Worm (Caenorhabditis elegans) whole organism, L3 larva: Measurements from ENCODE around the gene npl-10.
A peak's percentile ranks its signal among the peaks of the same experiment; 100 is the strongest.

Source experiments
- R02D3.7 ChIP-seq: fragments of 150-350 bp; optimal IDR thresholded peaks from 2 replicates; lab custom pipeline; 2014; ENCODE audit warnings: missing biosample characterization, missing genetic modification characterization
- ZK546.5 ChIP-seq: sonication (generic microtip); optimal IDR thresholded peaks from 2 replicates; lab custom pipeline; 2017; ENCODE audit warnings: missing biosample characterization, missing genetic modification characterization
- aly-2 ChIP-seq: fragments of 150-350 bp; optimal IDR thresholded peaks from 2 replicates; lab custom pipeline; 2014; ENCODE audit warnings: missing biosample characterization, missing genetic modification characterization
- ama-1 ChIP-seq: fragments of 150-350 bp; optimal IDR thresholded peaks from 2 replicates; lab custom pipeline; 2018
- ceh-82 ChIP-seq: fragments of 150-350 bp; optimal IDR thresholded peaks from 2 replicates; lab custom pipeline; 2014; ENCODE audit warnings: missing biosample characterization, missing genetic modification characterization
- ceh-9 ChIP-seq: sonication (generic microtip); optimal IDR thresholded peaks from 2 replicates; lab custom pipeline; 2018; ENCODE audit warnings: missing biosample characterization, missing genetic modification characterization
- daf-12 ChIP-seq: fragments of 150-350 bp; optimal IDR thresholded peaks from 2 replicates; lab custom pipeline; 2014; ENCODE audit warnings: missing biosample characterization, missing genetic modification reagents, missing genetic modification characterization
- egl-27 ChIP-seq: sonication (generic microtip); optimal IDR thresholded peaks from 4 replicates; lab custom pipeline; 2017; ENCODE audit warnings: missing biosample characterization, missing genetic modification reagents, missing genetic modification characterization
- egl-5 ChIP-seq: fragments of 150-350 bp; optimal IDR thresholded peaks from 2 replicates; lab custom pipeline; 2017; ENCODE audit warnings: missing biosample characterization, missing genetic modification reagents, missing genetic modification characterization, inconsistent platforms
- elt-1 ChIP-seq: fragments of 150-350 bp; optimal IDR thresholded peaks from 2 replicates; lab custom pipeline; 2014; ENCODE audit warnings: missing biosample characterization, missing genetic modification characterization
- elt-2 ChIP-seq: sonication (generic microtip); optimal IDR thresholded peaks from 2 replicates; lab custom pipeline; 2016; ENCODE audit warnings: missing genetic modification reagents, mild to moderate bottlenecking, missing genetic modification characterization, missing compliant biosample characterization
- elt-3 ChIP-seq, 3 experiments: fragments of 150-350 bp in 1 of 3; sonication (generic microtip) in 2 of 3; optimal IDR thresholded peaks; 2 replicates in 2 of 3; 4 replicates in 1 of 3; lab custom pipeline; 2014 to 2017; ENCODE audit warnings: missing biosample characterization in 3 of 3, missing genetic modification characterization in 3 of 3
- eor-1 ChIP-seq, 2 experiments: fragments of 150-350 bp; optimal IDR thresholded peaks; 2 replicates each; lab custom pipeline; 2014 to 2018; ENCODE audit warnings: missing biosample characterization in 2 of 2, missing genetic modification characterization in 2 of 2
- fkh-10 ChIP-seq: sonication (generic microtip); optimal IDR thresholded peaks from 2 replicates; lab custom pipeline; 2017; ENCODE audit warnings: missing biosample characterization, missing genetic modification reagents, missing genetic modification characterization
- fkh-2 ChIP-seq: fragments of 150-350 bp; optimal IDR thresholded peaks from 2 replicates; lab custom pipeline; 2014; ENCODE audit warnings: missing biosample characterization, missing genetic modification reagents, missing genetic modification characterization
- fos-1 ChIP-seq: fragments of 150-350 bp; optimal IDR thresholded peaks from 2 replicates; lab custom pipeline; 2014; ENCODE audit warnings: missing biosample characterization, missing genetic modification characterization
- hmg-11 ChIP-seq: sonication (generic microtip); optimal IDR thresholded peaks from 2 replicates; lab custom pipeline; 2016; ENCODE audit warnings: missing genetic modification characterization, missing compliant biosample characterization
- jun-1 ChIP-seq: fragments of 150-350 bp; optimal IDR thresholded peaks from 2 replicates; lab custom pipeline; 2014; ENCODE audit warnings: missing biosample characterization, missing genetic modification reagents, missing genetic modification characterization
- lin-15B ChIP-seq: fragments of 150-350 bp; optimal IDR thresholded peaks from 2 replicates; lab custom pipeline; 2014; ENCODE audit warnings: missing biosample characterization, missing genetic modification characterization
- lin-39 ChIP-seq: fragments of 150-350 bp; optimal IDR thresholded peaks from 2 replicates; lab custom pipeline; 2018; ENCODE audit warnings: missing biosample characterization, missing genetic modification reagents, missing genetic modification characterization
- lsy-12 ChIP-seq: sonication (generic microtip); optimal IDR thresholded peaks from 2 replicates; lab custom pipeline; 2016; ENCODE audit warnings: mild to moderate bottlenecking, missing genetic modification characterization, missing compliant biosample characterization
- mdl-1 ChIP-seq: fragments of 150-350 bp; optimal IDR thresholded peaks from 2 replicates; lab custom pipeline; 2014; ENCODE audit warnings: missing biosample characterization, missing genetic modification characterization
- mml-1 ChIP-seq: fragments of 150-350 bp; sonication (generic microtip); optimal IDR thresholded peaks from 3 replicates; lab custom pipeline; 2014; ENCODE audit warnings: missing biosample characterization, missing genetic modification characterization
- nfya-1 ChIP-seq: sonication (generic microtip); optimal IDR thresholded peaks from 2 replicates; lab custom pipeline; 2017; ENCODE audit warnings: missing genetic modification characterization, mild to moderate bottlenecking, missing compliant biosample characterization, antibody characterized with exemption, moderate library complexity; ENCODE audit not compliant: insufficient read depth
- nhr-11 ChIP-seq: fragments of 150-350 bp; optimal IDR thresholded peaks from 2 replicates; lab custom pipeline; 2014; ENCODE audit warnings: missing biosample characterization, missing genetic modification characterization
- nhr-12 ChIP-seq: fragments of 150-350 bp; optimal IDR thresholded peaks from 2 replicates; lab custom pipeline; 2014; ENCODE audit warnings: missing biosample characterization, missing genetic modification characterization
- nhr-23 ChIP-seq: fragments of 150-350 bp; optimal IDR thresholded peaks from 2 replicates; lab custom pipeline; 2014; ENCODE audit warnings: missing biosample characterization, missing genetic modification reagents, missing genetic modification characterization
- nhr-237 ChIP-seq: fragments of 150-350 bp; optimal IDR thresholded peaks from 2 replicates; lab custom pipeline; 2014; ENCODE audit warnings: missing biosample characterization, missing genetic modification characterization
- nhr-25 ChIP-seq: sonication (generic microtip); optimal IDR thresholded peaks from 2 replicates; lab custom pipeline; 2017; ENCODE audit warnings: missing biosample characterization, missing genetic modification characterization
- nhr-43 ChIP-seq: sonication (generic microtip); optimal IDR thresholded peaks from 2 replicates; lab custom pipeline; 2016; ENCODE audit warnings: mild to moderate bottlenecking, missing genetic modification characterization, missing compliant biosample characterization; ENCODE audit not compliant: poor library complexity, severe bottlenecking
- nhr-67 ChIP-seq: fragments of 150-350 bp; optimal IDR thresholded peaks from 2 replicates; lab custom pipeline; 2014; ENCODE audit warnings: missing biosample characterization, missing genetic modification characterization
- nhr-76 ChIP-seq: fragments of 150-350 bp; sonication (generic microtip); optimal IDR thresholded peaks from 5 replicates; lab custom pipeline; 2014; ENCODE audit warnings: missing biosample characterization, missing genetic modification characterization
- pha-4 ChIP-seq: fragments of 150-350 bp; optimal IDR thresholded peaks from 2 replicates; lab custom pipeline; 2014; ENCODE audit warnings: missing biosample characterization, missing genetic modification reagents, missing genetic modification characterization
- pqm-1 ChIP-seq: fragments of 150-350 bp; optimal IDR thresholded peaks from 2 replicates; lab custom pipeline; 2017; ENCODE audit warnings: missing biosample characterization, missing genetic modification characterization, inconsistent platforms
- sea-2 ChIP-seq: fragments of 150-350 bp; sonication (generic microtip); optimal IDR thresholded peaks from 4 replicates; lab custom pipeline; 2014; ENCODE audit warnings: missing biosample characterization, missing genetic modification reagents, missing genetic modification characterization
- skn-1 ChIP-seq: fragments of 150-350 bp; optimal IDR thresholded peaks from 2 replicates; lab custom pipeline; 2014; ENCODE audit warnings: missing biosample characterization, missing genetic modification characterization
- snpc-4 ChIP-seq: fragments of 150-350 bp; optimal IDR thresholded peaks from 2 replicates; lab custom pipeline; 2014; ENCODE audit warnings: missing biosample characterization, missing genetic modification characterization
- tbx-2 ChIP-seq: sonication (generic microtip); optimal IDR thresholded peaks from 2 replicates; lab custom pipeline; 2016; ENCODE audit warnings: mild to moderate bottlenecking, missing genetic modification characterization, missing compliant biosample characterization
- unc-39 ChIP-seq: sonication (generic microtip); optimal IDR thresholded peaks from 4 replicates; lab custom pipeline; 2017; ENCODE audit warnings: missing biosample characterization, missing genetic modification characterization
- unc-62 ChIP-seq: fragments of 150-350 bp; sonication (generic microtip); optimal IDR thresholded peaks from 4 replicates; lab custom pipeline; 2014; ENCODE audit warnings: missing biosample characterization, missing genetic modification reagents, missing genetic modification characterization
- zag-1 ChIP-seq: fragments of 150-350 bp; optimal IDR thresholded peaks from 2 replicates; lab custom pipeline; 2014; ENCODE audit warnings: missing biosample characterization, missing genetic modification characterization
- ztf-11 ChIP-seq: fragments of 150-350 bp; optimal IDR thresholded peaks from 2 replicates; lab custom pipeline; 2014; ENCODE audit warnings: missing biosample characterization, missing genetic modification characterization
- ztf-4 ChIP-seq: fragments of 150-350 bp; optimal IDR thresholded peaks from 2 replicates; lab custom pipeline; 2014; ENCODE audit warnings: missing biosample characterization, missing genetic modification characterization

npl-10 gene

DNA sequence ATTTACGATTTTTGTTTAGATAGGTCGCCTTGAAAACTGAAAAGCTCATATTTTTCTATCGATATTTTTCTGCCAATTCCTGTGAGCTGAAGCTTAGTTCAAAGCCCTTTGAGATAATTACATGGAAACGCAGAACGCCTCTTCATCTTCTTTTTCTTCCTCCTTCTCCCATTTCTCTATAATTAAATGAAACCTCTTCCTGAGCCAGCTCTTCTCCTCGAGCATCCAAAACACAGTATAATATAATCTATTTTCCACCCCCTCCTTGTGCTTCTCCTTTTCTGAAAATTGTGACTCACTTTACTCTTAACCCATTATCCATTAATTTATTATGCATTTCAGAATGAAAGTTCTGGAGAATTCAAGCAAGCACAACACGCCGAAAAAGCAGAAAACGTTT is 20.6 kb upstream of the npl-10 start, which contains the start of gene F37A8.5:
F37A8.5 (plus strand) TSS at position 332 of the 400 bp plus-strand sequence.
- TF ChIP-seq egl-5 (tag; lab: Kevin White, UChicago) (no peak), nfya-1 (tag; lab: Kevin White, UChicago) (no peak), lin-15B (tag; lab: Kevin White, UChicago) (no peak), pha-4 (tag; lab: Kevin White, UChicago) (no peak), mml-1 (no peak), nhr-76 (tag; lab: Kevin White, UChicago) (no peak), pqm-1 (tag; lab: Kevin White, UChicago) (no peak), egl-27 (no peak), ceh-82 (tag; lab: Kevin White, UChicago) (no peak), aly-2 (tag; lab: Kevin White, UChicago) (no peak), ZK546.5 (tag; lab: Kevin White, UChicago) (no peak)

DNA sequence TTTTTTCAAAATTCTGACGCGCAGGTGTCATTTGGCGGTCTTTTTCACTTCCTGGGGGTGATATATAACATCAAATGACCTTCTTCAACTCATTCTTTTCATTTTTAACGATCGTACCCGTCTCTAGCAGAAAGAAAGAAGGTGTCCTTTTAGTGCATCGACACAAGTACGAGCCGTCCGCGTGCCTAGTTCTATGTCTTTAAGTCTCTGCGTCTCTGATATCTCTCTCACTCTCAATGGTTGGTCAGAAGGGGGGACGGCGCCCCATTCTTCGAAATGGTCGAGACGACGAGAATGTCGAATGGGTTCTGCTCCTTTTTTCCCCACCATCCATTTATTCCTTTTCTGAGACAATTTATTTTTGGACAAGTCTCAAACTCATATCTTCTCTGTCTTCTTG is 20.0 kb upstream of the npl-10 start:
- TF ChIP-seq fos-1 = no peak
- no peak for TF ChIP-seq pha-4 (tag; lab: Kevin White, UChicago)
- TF ChIP-seq lin-39 (tag; lab: Kevin White, UChicago) = peak; percentile 44
- TF ChIP-seq zag-1 (tag; lab: Kevin White, UChicago) = no peak
- no peak for TF ChIP-seq nhr-12
- no peak for TF ChIP-seq R02D3.7 (tag; lab: Kevin White, UChicago)
- no peak for TF ChIP-seq elt-1
- TF ChIP-seq mml-1 = no peak
- TF ChIP-seq pqm-1 (tag; lab: Kevin White, UChicago) = no peak
- no peak for TF ChIP-seq sea-2
- no peak for TF ChIP-seq nhr-11
- TF ChIP-seq lin-15B (tag; lab: Kevin White, UChicago) = peak; percentile 24
- TF ChIP-seq nhr-25 = peak; percentile 8
- no peak for TF ChIP-seq unc-62 (GFP tag; lab: Kevin White, UChicago)
- TF ChIP-seq fkh-10 = no peak
- TF ChIP-seq nhr-23 (tag; lab: Kevin White, UChicago) = no peak
- no peak for TF ChIP-seq ZK546.5 (tag; lab: Kevin White, UChicago)
- peak; percentile 17 for TF ChIP-seq snpc-4 (tag; lab: Kevin White, UChicago)
- no peak for TF ChIP-seq mdl-1 (tag; lab: Kevin White, UChicago)
- TF ChIP-seq egl-27 = no peak
- TF ChIP-seq elt-2 = no peak
- TF ChIP-seq ceh-9 = no peak
- no peak for TF ChIP-seq nhr-237 (tag; lab: Kevin White, UChicago)
- peak; percentile 65 for TF ChIP-seq ama-1 (lab: Kevin White, UChicago)
- TF ChIP-seq lsy-12 (tag; lab: Kevin White, UChicago) = no peak
- TF ChIP-seq hmg-11 (tag; lab: Kevin White, UChicago) = peak; percentile 20
- peak; percentile 84 for TF ChIP-seq nfya-1 (tag; lab: Kevin White, UChicago)
- TF ChIP-seq egl-5 (tag; lab: Kevin White, UChicago) = peak; percentile 74
- no peak for TF ChIP-seq ceh-82 (tag; lab: Kevin White, UChicago)
- TF ChIP-seq ztf-11 (tag; lab: Kevin White, UChicago) = no peak
- TF ChIP-seq nhr-43 (tag; lab: Kevin White, UChicago) = no peak
- no peak for TF ChIP-seq eor-1 (tag; optimal IDR thresholded peaks at IDR 0.05; lab: Kevin White, UChicago)
- TF ChIP-seq daf-12 (tag; lab: Kevin White, UChicago) = no peak
- no peak for TF ChIP-seq unc-39
- TF ChIP-seq jun-1 (tag; lab: Kevin White, UChicago) = no peak
- no peak for TF ChIP-seq skn-1 (tag; lab: Kevin White, UChicago)
- TF ChIP-seq fkh-2 = no peak
- no peak for TF ChIP-seq nhr-67 (tag; lab: Kevin White, UChicago)
- TF ChIP-seq nhr-76 (tag; lab: Kevin White, UChicago) = no peak
- TF ChIP-seq ztf-4 (tag; lab: Kevin White, UChicago) = no peak
- TF ChIP-seq tbx-2 (tag; lab: Kevin White, UChicago) = no peak
- TF ChIP-seq, all 47 proteins: peak for 8

DNA sequence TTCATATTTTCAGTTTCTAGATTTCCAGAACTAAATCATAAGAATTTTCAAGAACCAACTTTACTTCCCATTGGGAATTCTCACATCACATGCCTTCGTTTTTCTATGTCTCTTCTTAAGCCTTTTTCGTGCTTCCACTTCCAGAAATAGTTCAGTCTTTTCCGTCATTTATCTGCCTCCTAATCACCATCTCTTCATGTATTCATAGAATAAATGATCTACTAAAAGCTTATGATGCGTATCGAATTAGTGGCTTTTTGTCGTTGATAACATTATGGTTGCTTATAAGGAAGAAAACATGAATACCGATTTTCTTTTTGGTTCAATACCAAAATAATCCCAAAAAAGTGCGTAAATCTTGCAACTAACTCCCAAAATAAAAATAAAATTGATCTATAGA is 19.1 kb upstream of the npl-10 start:
- no peak for TF ChIP-seq ztf-11 (tag; lab: Kevin White, UChicago)
- no peak for TF ChIP-seq elt-3 (tag; optimal IDR thresholded peaks at IDR 0.05; lab: Kevin White, UChicago)
- no peak for TF ChIP-seq R02D3.7 (tag; lab: Kevin White, UChicago)
- TF ChIP-seq aly-2 (tag; lab: Kevin White, UChicago) = no peak
- TF ChIP-seq ZK546.5 (tag; lab: Kevin White, UChicago) = no peak
- TF ChIP-seq, all 47 proteins: peak for 0
